Fruit fly (Drosophila melanogaster) whole organism, prepupa: ENCODE data around the gene Son.

Experiments
- CG10669 ChIP-seq: fragments of 200-800 bp; sonication (Bioruptor generic); optimal IDR thresholded peaks from 3 replicates; lab custom pipeline; 2018; ENCODE audit warnings: missing biosample characterization, mild to moderate bottlenecking, missing genetic modification characterization, moderate library complexity
- CG11762 ChIP-seq: fragments of 200-800 bp; sonication (Bioruptor generic); optimal IDR thresholded peaks from 3 replicates; lab custom pipeline; 2016; ENCODE audit warnings: missing biosample characterization, missing genetic modification characterization; ENCODE audit not compliant: insufficient read depth
- CG11902 ChIP-seq: fragments of 200-800 bp; sonication (Bioruptor generic); optimal IDR thresholded peaks from 3 replicates; lab custom pipeline; 2016; ENCODE audit warnings: missing biosample characterization, missing genetic modification characterization
- CG1621 ChIP-seq: fragments of 200-800 bp; sonication (Bioruptor generic); optimal IDR thresholded peaks from 3 replicates; lab custom pipeline; 2018; ENCODE audit warnings: missing biosample characterization, mild to moderate bottlenecking, missing genetic modification characterization
- CG8319 ChIP-seq: fragments of 200-800 bp; sonication (Bioruptor generic); optimal IDR thresholded peaks from 3 replicates; lab custom pipeline; 2016; ENCODE audit warnings: missing biosample characterization, missing genetic modification characterization
- CG9139 ChIP-seq: fragments of 200-800 bp; sonication (Bioruptor generic); optimal IDR thresholded peaks from 3 replicates; lab custom pipeline; 2017; ENCODE audit warnings: missing biosample characterization, mild to moderate bottlenecking, missing genetic modification characterization
- Ets21C ChIP-seq: fragments of 200-800 bp; sonication (Bioruptor generic); optimal IDR thresholded peaks from 3 replicates; lab custom pipeline; 2016; ENCODE audit warnings: missing biosample characterization, missing genetic modification characterization
- Sox102F ChIP-seq: fragments of 200-800 bp; sonication (Bioruptor generic); optimal IDR thresholded peaks from 2 replicates; lab custom pipeline; 2016; ENCODE audit warnings: missing biosample characterization, mild to moderate bottlenecking, missing genetic modification characterization
- eg ChIP-seq: fragments of 200-800 bp; sonication (Bioruptor generic); IDR thresholded peaks from 3 replicates; pipeline ENCODE4 v1.3.6; 2022; ENCODE audit warnings: missing biosample characterization, missing genetic modification characterization
- lz ChIP-seq: fragments of 200-800 bp; sonication (Bioruptor generic); optimal IDR thresholded peaks from 3 replicates; lab custom pipeline; 2016; ENCODE audit warnings: missing biosample characterization, missing genetic modification characterization

dm6 chr3R:9630633-9631095 is 52.8 kb downstream of the Son start, which contains the start of gene Calr:
- TF ChIP-seq lz (GFP tag; lab: Kevin White, UChicago): no peak
- TF ChIP-seq eg (GFP tag; lab: Robert Waterston, UW): no peak
- TF ChIP-seq CG9139: no peak
- TF ChIP-seq Ets21C (GFP tag; lab: Kevin White, UChicago): no peak
- TF ChIP-seq Sox102F: no peak
- no peak for TF ChIP-seq CG10669 (GFP tag; lab: Kevin White, UChicago)
- no peak for TF ChIP-seq CG8319 (GFP tag; lab: Kevin White, UChicago)
- TF ChIP-seq CG11902 (GFP tag; lab: Kevin White, UChicago): no peak
- TF ChIP-seq CG11762: no peak
- no peak for TF ChIP-seq CG1621 (tag; lab: Kevin White, UChicago)
